Worm (Caenorhabditis elegans) whole organism, L2 larva: ENCODE results near the gene Y66C5A.2.

Experiments
- C34F6.9 ChIP-seq: fragments of 150-350 bp; optimal IDR thresholded peaks from 2 replicates; lab custom pipeline; 2014; ENCODE audit warnings: missing biosample characterization, missing genetic modification characterization
- F13H6.1 ChIP-seq: sonication (generic microtip); optimal IDR thresholded peaks from 2 replicates; lab custom pipeline; 2016; ENCODE audit warnings: missing genetic modification characterization, missing compliant biosample characterization
- R02D3.7 ChIP-seq: fragments of 150-350 bp; optimal IDR thresholded peaks from 2 replicates; lab custom pipeline; 2014; ENCODE audit warnings: missing biosample characterization, missing genetic modification characterization
- Y55F3AM.14 ChIP-seq: fragments of 200-800 bp; sonication (Bioruptor generic); optimal IDR thresholded peaks from 2 replicates; lab custom pipeline; 2018; ENCODE audit warnings: mild to moderate bottlenecking, missing genetic modification characterization, missing compliant biosample characterization
- ZK546.5 ChIP-seq: sonication (generic microtip); optimal IDR thresholded peaks from 2 replicates; lab custom pipeline; 2017; ENCODE audit warnings: missing biosample characterization, missing genetic modification characterization
- alr-1 ChIP-seq: fragments of 150-350 bp; optimal IDR thresholded peaks from 2 replicates; lab custom pipeline; 2014; ENCODE audit warnings: missing biosample characterization, missing genetic modification characterization
- aly-2 ChIP-seq: fragments of 150-350 bp; optimal IDR thresholded peaks from 2 replicates; lab custom pipeline; 2014; ENCODE audit warnings: missing biosample characterization, missing genetic modification characterization
- ama-1 ChIP-seq: fragments of 150-350 bp; optimal IDR thresholded peaks from 2 replicates; lab custom pipeline; 2018; ENCODE audit warnings: inconsistent platforms
- blmp-1 ChIP-seq: sonication (generic microtip); optimal IDR thresholded peaks from 2 replicates; lab custom pipeline; 2017; ENCODE audit warnings: missing genetic modification characterization, mild to moderate bottlenecking, missing compliant biosample characterization, antibody characterized with exemption, moderate library complexity; ENCODE audit not compliant: insufficient read depth
- ceh-16 ChIP-seq: fragments of 150-350 bp; optimal IDR thresholded peaks from 2 replicates; lab custom pipeline; 2014; ENCODE audit warnings: missing biosample characterization, missing genetic modification characterization
- crh-2 ChIP-seq: sonication (generic microtip); optimal IDR thresholded peaks from 2 replicates; lab custom pipeline; 2017; ENCODE audit warnings: missing biosample characterization, missing genetic modification characterization
- dmd-4 ChIP-seq: sonication (generic microtip); optimal IDR thresholded peaks from 2 replicates; lab custom pipeline; 2017; ENCODE audit warnings: missing biosample characterization, missing genetic modification characterization
- egl-27 ChIP-seq: sonication (generic microtip); optimal IDR thresholded peaks from 3 replicates; lab custom pipeline; 2017; ENCODE audit warnings: missing biosample characterization, missing genetic modification reagents, missing genetic modification characterization
- fos-1 ChIP-seq: fragments of 150-350 bp; optimal IDR thresholded peaks from 2 replicates; lab custom pipeline; 2014; ENCODE audit warnings: missing biosample characterization, missing genetic modification characterization
- gmeb-1 ChIP-seq: fragments of 150-350 bp; optimal IDR thresholded peaks from 2 replicates; lab custom pipeline; 2014; ENCODE audit warnings: missing biosample characterization, missing genetic modification characterization
- lin-11 ChIP-seq: fragments of 150-350 bp; sonication (generic microtip); optimal IDR thresholded peaks from 2 replicates; lab custom pipeline; 2014; ENCODE audit warnings: missing biosample characterization, missing genetic modification characterization, inconsistent platforms, mixed read lengths
- lin-13 ChIP-seq: fragments of 150-350 bp; optimal IDR thresholded peaks from 2 replicates; lab custom pipeline; 2014; ENCODE audit warnings: missing biosample characterization, missing genetic modification reagents, missing genetic modification characterization
- lin-39 ChIP-seq: fragments of 150-350 bp; optimal IDR thresholded peaks from 2 replicates; lab custom pipeline; 2014; ENCODE audit warnings: missing biosample characterization, missing genetic modification reagents, missing genetic modification characterization
- lsy-2 ChIP-seq, 2 experiments: fragments of 150-350 bp in 1 of 2; sonication (generic microtip) in 1 of 2; optimal IDR thresholded peaks; 2 replicates each; lab custom pipeline; 2014 to 2017; ENCODE audit warnings: missing biosample characterization in 2 of 2, missing genetic modification characterization in 2 of 2
- mdl-1 ChIP-seq, 2 experiments: fragments of 150-350 bp in 1 of 2; sonication (generic microtip) in 1 of 2; optimal IDR thresholded peaks; 2 replicates each; lab custom pipeline; 2017; ENCODE audit warnings: missing biosample characterization in 2 of 2, missing genetic modification characterization in 2 of 2
- nhr-11 ChIP-seq: fragments of 150-350 bp; optimal IDR thresholded peaks from 2 replicates; lab custom pipeline; 2014; ENCODE audit warnings: missing biosample characterization, missing genetic modification characterization
- nhr-12 ChIP-seq: fragments of 150-350 bp; optimal IDR thresholded peaks from 2 replicates; lab custom pipeline; 2014; ENCODE audit warnings: missing biosample characterization, missing genetic modification characterization
- nhr-129 ChIP-seq: fragments of 150-350 bp; optimal IDR thresholded peaks from 2 replicates; lab custom pipeline; 2014; ENCODE audit warnings: missing biosample characterization, missing genetic modification characterization
- nhr-25 ChIP-seq: fragments of 150-350 bp; sonication (generic microtip); optimal IDR thresholded peaks from 3 replicates; lab custom pipeline; 2014; ENCODE audit warnings: missing biosample characterization, missing genetic modification characterization
- nhr-6 ChIP-seq: fragments of 150-350 bp; optimal IDR thresholded peaks from 2 replicates; lab custom pipeline; 2014; ENCODE audit warnings: missing biosample characterization, missing genetic modification characterization
- nhr-77 ChIP-seq: fragments of 150-350 bp; optimal IDR thresholded peaks from 2 replicates; lab custom pipeline; 2014; ENCODE audit warnings: missing biosample characterization, missing genetic modification characterization
- skn-1 ChIP-seq: sonication (generic microtip); optimal IDR thresholded peaks from 2 replicates; lab custom pipeline; 2017; ENCODE audit warnings: missing biosample characterization, missing genetic modification characterization
- sma-3 ChIP-seq: sonication (generic microtip); optimal IDR thresholded peaks from 2 replicates; lab custom pipeline; 2016; ENCODE audit warnings: missing genetic modification reagents, missing genetic modification characterization, missing compliant biosample characterization
- sma-9 ChIP-seq, 2 experiments: fragments of 150-350 bp in 1 of 2; sonication (generic microtip) in 1 of 2; optimal IDR thresholded peaks; 2 replicates each; lab custom pipeline; 2014 to 2016; ENCODE audit warnings: missing genetic modification characterization in 2 of 2, mild to moderate bottlenecking in 1 of 2, missing biosample characterization in 1 of 2, missing compliant biosample characterization in 1 of 2, missing genetic modification reagents in 1 of 2, moderate library complexity in 1 of 2
- snpc-4 ChIP-seq: fragments of 150-350 bp; optimal IDR thresholded peaks from 2 replicates; lab custom pipeline; 2014; ENCODE audit warnings: missing biosample characterization, missing genetic modification characterization
- unc-39 ChIP-seq: fragments of 150-350 bp; optimal IDR thresholded peaks from 2 replicates; lab custom pipeline; 2014; ENCODE audit warnings: missing biosample characterization, missing genetic modification characterization
- unc-55 ChIP-seq: fragments of 150-350 bp; sonication (generic microtip); optimal IDR thresholded peaks from 3 replicates; lab custom pipeline; 2014; ENCODE audit warnings: missing biosample characterization, missing genetic modification reagents, missing genetic modification characterization
- unc-62 ChIP-seq: fragments of 150-350 bp; optimal IDR thresholded peaks from 2 replicates; lab custom pipeline; 2014; ENCODE audit warnings: missing biosample characterization, missing genetic modification reagents, missing genetic modification characterization
- zag-1 ChIP-seq: fragments of 150-350 bp; optimal IDR thresholded peaks from 2 replicates; lab custom pipeline; 2014; ENCODE audit warnings: missing biosample characterization, missing genetic modification characterization
- ztf-1 ChIP-seq: fragments of 200-800 bp; sonication (Bioruptor generic); conservative IDR thresholded peaks from 2 replicates; pipeline ENCODE4 v1.3.6; 2022; ENCODE audit warnings: missing genetic modification characterization, missing compliant biosample characterization
- ztf-4 ChIP-seq: fragments of 150-350 bp; optimal IDR thresholded peaks from 2 replicates; lab custom pipeline; 2014; ENCODE audit warnings: missing biosample characterization, missing genetic modification characterization

The Y66C5A.2 gene

DNA sequence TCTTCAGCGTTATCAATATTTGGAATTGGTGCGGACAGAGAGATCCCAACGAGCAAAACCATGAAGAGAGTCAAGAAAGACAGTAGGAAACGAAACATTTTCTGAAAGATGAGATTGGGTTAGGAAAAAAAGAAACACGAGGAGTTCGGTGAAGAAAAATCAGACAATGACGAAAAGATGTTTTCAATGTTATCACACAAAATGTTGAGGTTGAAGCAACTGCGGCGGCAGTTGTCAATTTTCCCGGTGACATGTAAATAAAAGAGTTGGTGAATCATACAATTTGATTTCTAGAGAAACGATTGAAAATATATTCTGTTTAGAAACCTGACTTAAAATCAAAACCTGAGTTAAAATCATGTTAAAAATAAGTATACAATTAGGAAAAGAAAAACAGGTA lies 6.8 kb upstream of the Y66C5A.2 start, which contains the start of gene F23D12.7:
TSS of gene F23D12.7 (minus strand) at position 101 of the 400 bp plus-strand sequence.
- TF ChIP-seq dmd-4, result no peak
- TF ChIP-seq ama-1 (lab: Kevin White, UChicago), result no peak
- TF ChIP-seq Y55F3AM.14 (GFP tag; lab: Kevin White, UChicago), result no peak
- no peak for TF ChIP-seq fos-1
- no peak for TF ChIP-seq ztf-1 (GFP tag; lab: Robert Waterston, UW)
- no peak for TF ChIP-seq ceh-16 (tag; lab: Kevin White, UChicago)
- TF ChIP-seq crh-2, result no peak
- TF ChIP-seq skn-1, result no peak
- TF ChIP-seq zag-1 (tag; lab: Kevin White, UChicago), result no peak
- TF ChIP-seq nhr-11 (tag; lab: Kevin White, UChicago), result no peak
- no peak for TF ChIP-seq aly-2 (tag; lab: Kevin White, UChicago)
- no peak for TF ChIP-seq lsy-2 (tag; optimal IDR thresholded peaks at IDR 0.05; lab: Kevin White, UChicago)
- TF ChIP-seq mdl-1 (tag; optimal IDR thresholded peaks at IDR 0.05; lab: Kevin White, UChicago), result no peak
- TF ChIP-seq snpc-4 (tag; lab: Kevin White, UChicago), result no peak
- TF ChIP-seq nhr-129 (tag; lab: Kevin White, UChicago), result no peak

- TF ChIP-seq lin-39 (tag; lab: Kevin White, UChicago) (no peak), C34F6.9 (tag; lab: Kevin White, UChicago) (no peak), gmeb-1 (no peak), zag-1 (tag; lab: Kevin White, UChicago) (no peak), dmd-4 (no peak), nhr-11 (tag; lab: Kevin White, UChicago) (no peak), egl-27 (tag; lab: Kevin White, UChicago) (no peak), alr-1 (tag; lab: Kevin White, UChicago) (no peak), snpc-4 (tag; lab: Kevin White, UChicago) (no peak), lin-11 (no peak), lin-13 (no peak), sma-3 (no peak), F13H6.1 (tag; lab: Kevin White, UChicago) (no peak)
- TF ChIP-seq, all 48 proteins: peak for 0
These were observed 5.1 kb upstream of the Y66C5A.2 start, which contains the start of gene Y66C5A.1 for ce11 chrX:14455419-14455818. Y66C5A.1 (minus strand) TSS chrX:14455519.

DNA sequence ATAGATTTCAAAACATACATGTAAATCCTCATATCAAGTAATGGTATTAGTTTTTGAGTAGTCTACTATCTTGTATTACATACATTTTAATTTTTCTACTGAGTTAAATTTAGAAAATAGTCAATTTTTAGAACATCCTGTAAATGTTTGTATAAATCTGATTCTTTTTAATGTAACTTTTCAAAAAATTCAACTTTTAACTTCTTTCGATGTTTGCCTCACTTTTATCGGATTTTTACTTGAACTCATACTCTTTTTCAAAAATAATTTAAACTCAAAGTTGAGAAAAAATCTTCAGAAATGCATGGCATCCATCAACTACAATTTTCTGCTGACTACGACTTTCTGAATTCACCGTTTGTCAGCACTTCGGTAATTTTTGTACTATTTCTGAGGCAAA lies 4.0 kb downstream of the Y66C5A.2 start, which contains the start of gene M163.7:
TSS of gene M163.7 (plus strand) at position 301 of the 400 bp plus-strand sequence.
- TF ChIP-seq egl-27 (tag; lab: Kevin White, UChicago) (no peak), nhr-129 (tag; lab: Kevin White, UChicago) (no peak), blmp-1 (tag; lab: Kevin White, UChicago) (no peak), zag-1 (tag; lab: Kevin White, UChicago) (no peak), unc-62 (GFP tag; lab: Kevin White, UChicago) (no peak), Y55F3AM.14 (GFP tag; lab: Kevin White, UChicago) (no peak), R02D3.7 (tag; lab: Kevin White, UChicago) (no peak), sma-9 (GFP tag; optimal IDR thresholded peaks at IDR 0.05; lab: Kevin White, UChicago) (no peak), sma-9 (tag; optimal IDR thresholded peaks at IDR 0.05; lab: Kevin White, UChicago) (no peak), ZK546.5 (tag; lab: Kevin White, UChicago) (no peak), skn-1 (no peak), crh-2 (no peak), unc-39 (tag; lab: Kevin White, UChicago) (no peak), alr-1 (tag; lab: Kevin White, UChicago) (no peak), nhr-12 (tag; lab: Kevin White, UChicago) (no peak), lsy-2 (tag; optimal IDR thresholded peaks at IDR 0.05; lab: Kevin White, UChicago) (no peak), fos-1 (no peak), nhr-11 (tag; lab: Kevin White, UChicago) (no peak), lin-11 (no peak), unc-55 (no peak), ztf-4 (tag; lab: Kevin White, UChicago) (no peak)

DNA sequence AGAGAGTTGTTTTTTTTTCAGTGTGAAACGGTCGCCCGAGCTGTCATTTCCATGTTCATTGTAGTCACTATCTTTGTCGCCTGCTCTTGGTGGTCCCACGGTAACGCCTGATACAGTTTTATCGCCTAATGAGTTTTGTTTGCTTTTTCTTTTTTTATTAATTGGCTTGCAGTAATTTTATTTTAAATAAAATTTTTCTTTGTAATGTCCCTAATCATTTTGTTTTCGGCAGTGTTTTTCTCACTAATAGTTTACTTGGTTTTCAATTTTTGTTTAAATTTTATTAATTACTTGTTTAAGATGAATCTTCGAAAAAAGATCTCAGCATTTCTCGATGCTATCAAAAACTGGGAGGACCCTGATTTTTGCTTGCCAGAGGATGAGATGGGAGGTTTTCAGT lies 5.1 kb downstream of the Y66C5A.2 start, which contains the start of gene M163.22:
TSS of gene M163.22 (plus strand) at position 301 of the 400 bp plus-strand sequence.
- TF ChIP-seq nhr-6 (no peak), skn-1 (no peak), gmeb-1 (no peak), egl-27 (tag; lab: Kevin White, UChicago) (no peak), nhr-129 (tag; lab: Kevin White, UChicago) (no peak), F13H6.1 (tag; lab: Kevin White, UChicago) (no peak), fos-1 (no peak), nhr-77 (no peak), lin-13 (no peak), lsy-2 (tag; optimal IDR thresholded peaks at IDR 0.05; lab: Kevin White, UChicago) (no peak), dmd-4 (no peak), nhr-25 (no peak)
